Fruit fly (Drosophila melanogaster) whole organism, prepupa: Measurements from ENCODE around the gene CG10365.

Source experiments
- CG10669 ChIP-seq: fragments of 200-800 bp; sonication (Bioruptor generic); optimal IDR thresholded peaks from 3 replicates; lab custom pipeline; 2018; ENCODE audit warnings: missing biosample characterization, mild to moderate bottlenecking, missing genetic modification characterization, moderate library complexity
- CG4318 ChIP-seq: fragments of 200-800 bp; sonication (Bioruptor generic); optimal IDR thresholded peaks from 3 replicates; lab custom pipeline; 2017; ENCODE audit warnings: missing biosample characterization, mild to moderate bottlenecking, missing genetic modification characterization
- CG6808 ChIP-seq: fragments of 200-800 bp; sonication (Bioruptor generic); optimal IDR thresholded peaks from 3 replicates; lab custom pipeline; 2017; ENCODE audit warnings: missing biosample characterization, missing genetic modification characterization, mild to moderate bottlenecking, moderate library complexity, missing genetic modification reagents
- CG7368 ChIP-seq: fragments of 200-800 bp; sonication (Bioruptor generic); optimal IDR thresholded peaks from 3 replicates; lab custom pipeline; 2016; ENCODE audit warnings: missing biosample characterization, missing genetic modification characterization
- CG8319 ChIP-seq: fragments of 200-800 bp; sonication (Bioruptor generic); optimal IDR thresholded peaks from 3 replicates; lab custom pipeline; 2016; ENCODE audit warnings: missing biosample characterization, missing genetic modification characterization
- Eip75B ChIP-seq: fragments of 200-800 bp; sonication (Bioruptor generic); optimal IDR thresholded peaks from 3 replicates; lab custom pipeline; 2016; ENCODE audit warnings: missing biosample characterization, missing genetic modification characterization
- Ets21C ChIP-seq: fragments of 200-800 bp; sonication (Bioruptor generic); optimal IDR thresholded peaks from 3 replicates; lab custom pipeline; 2016; ENCODE audit warnings: missing biosample characterization, missing genetic modification characterization
- Gug ChIP-seq: fragments of 200-800 bp; sonication (Bioruptor generic); IDR thresholded peaks from 2 replicates; pipeline ENCODE4 v1.3.6; 2022; ENCODE audit warnings: missing biosample characterization, missing genetic modification characterization
- achi ChIP-seq: fragments of 200-800 bp; sonication (Bioruptor generic); optimal IDR thresholded peaks from 3 replicates; lab custom pipeline; 2016; ENCODE audit warnings: missing biosample characterization, missing genetic modification characterization
- eg ChIP-seq: fragments of 200-800 bp; sonication (Bioruptor generic); IDR thresholded peaks from 3 replicates; pipeline ENCODE4 v1.3.6; 2022; ENCODE audit warnings: missing biosample characterization, missing genetic modification characterization
- fd85E ChIP-seq: fragments of 200-800 bp; sonication (Bioruptor generic); optimal IDR thresholded peaks from 3 replicates; lab custom pipeline; 2016; ENCODE audit warnings: missing biosample characterization, missing genetic modification characterization
- lz ChIP-seq: fragments of 200-800 bp; sonication (Bioruptor generic); optimal IDR thresholded peaks from 3 replicates; lab custom pipeline; 2016; ENCODE audit warnings: missing biosample characterization, missing genetic modification characterization
- vri ChIP-seq: fragments of 200-800 bp; sonication (Bioruptor generic); optimal IDR thresholded peaks from 3 replicates; lab custom pipeline; 2016; ENCODE audit warnings: missing biosample characterization, mild to moderate bottlenecking, missing genetic modification characterization

- TF ChIP-seq Gug (GFP tag; lab: Robert Waterston, UW), result no peak
- no peak for TF ChIP-seq CG10669
- peak; percentile 8 for TF ChIP-seq lz (GFP tag; lab: Kevin White, UChicago)
- TF ChIP-seq CG6808 (GFP tag; lab: Kevin White, UChicago), result no peak
- TF ChIP-seq achi (GFP tag; lab: Kevin White, UChicago), result no peak
- no peak for TF ChIP-seq eg
- TF ChIP-seq fd85E (GFP tag; lab: Kevin White, UChicago), result no peak
- no peak for TF ChIP-seq Eip75B (GFP tag; lab: Kevin White, UChicago)
- no peak for TF ChIP-seq CG8319
- no peak for TF ChIP-seq CG7368
- no peak for TF ChIP-seq CG4318
- no peak for TF ChIP-seq Ets21C (GFP tag; lab: Kevin White, UChicago)
- TF ChIP-seq vri (GFP tag; lab: Kevin White, UChicago), result no peak
These were observed 18.6 kb upstream of the CG10365 start, which contains the start of gene Gba1b for dm6 chr3R:23704383-23705033.
